Fruit fly (Drosophila melanogaster): ENCODE data around the gene CG9981.

Gene CG9981

dm6 chrX:16391397-16391796 is 13.5 kb downstream of the CG9981 start, which contains the start of the genes TH1 and mei-41 (continued):
- TF ChIP-seq lov (optimal IDR thresholded peaks at IDR 0.05) (no peak), lov (GFP tag; IDR thresholded peaks at IDR 0.05) (peak; percentile 89), CG8478 (optimal IDR thresholded peaks at IDR 0.05) (no peak), CG34376 (GFP tag; optimal IDR thresholded peaks at IDR 0.05) (peak; percentile 35), Rfx (GFP tag; IDR thresholded peaks at IDR 0.05) (peak; percentile 97), CG18011 (GFP tag; optimal IDR thresholded peaks at IDR 0.05) (peak; percentile 46), corto (GFP tag; optimal IDR thresholded peaks at IDR 0.05) (no peak), NC2β (GFP tag; optimal IDR thresholded peaks at IDR 0.05) (peak; percentile 27), CG18476 (GFP tag; optimal IDR thresholded peaks at IDR 0.05) (peak; percentile 61), onecut (GFP tag; IDR thresholded peaks at IDR 0.05) (peak; percentile 76), lola (GFP tag; optimal IDR thresholded peaks at IDR 0.05) (peak in 2 of 3 experiments; percentile 83 to 89), Ptx1 (GFP tag; IDR thresholded peaks at IDR 0.05) (peak; percentile 97), esg (GFP tag; conservative IDR thresholded peaks at IDR 0.05) (peak; percentile 95), Doc3 (GFP tag; IDR thresholded peaks at IDR 0.05; ENCODE audit: partially characterized antibody) (no peak), Fer1 (GFP tag; optimal IDR thresholded peaks at IDR 0.05) (no peak), CG11723 (GFP tag; optimal IDR thresholded peaks at IDR 0.05) (peak; percentile 79), CG5953 (GFP tag; IDR thresholded peaks at IDR 0.05) (peak; percentile 88), Sox100B (GFP tag; optimal IDR thresholded peaks at IDR 0.05) (no peak), tio (GFP tag; optimal IDR thresholded peaks at IDR 0.05) (no peak), D (optimal IDR thresholded peaks at IDR 0.05) (no peak), D (GFP tag; optimal IDR thresholded peaks at IDR 0.05) (peak; percentile 80), Hand (GFP tag; optimal IDR thresholded peaks at IDR 0.05) (peak; percentile 14), luna (GFP tag; optimal IDR thresholded peaks at IDR 0.05) (no peak), gcm2 (GFP tag; optimal IDR thresholded peaks at IDR 0.05) (no peak), CG30020 (tag; optimal IDR thresholded peaks at IDR 0.05) (peak; percentile 97), btn (GFP tag; optimal IDR thresholded peaks at IDR 0.05) (no peak), CG31224 (GFP tag; IDR thresholded peaks at IDR 0.05) (peak; percentile 90), CG12299 (tag; optimal IDR thresholded peaks at IDR 0.05) (peak; percentile 80), Dref (GFP tag; IDR thresholded peaks at IDR 0.05) (peak; percentile 70), vnd (GFP tag; IDR thresholded peaks at IDR 0.05; ENCODE audit: partially characterized antibody) (peak; percentile 48; the same call in 1 of the 3 replicates), hb (GFP tag; IDR thresholded peaks at IDR 0.05; ENCODE audit: partially characterized antibody) (no peak), CG32767 (GFP tag; IDR thresholded peaks at IDR 0.05) (peak; percentile 91), CG6854 (GFP tag; optimal IDR thresholded peaks at IDR 0.05) (peak; percentile 37), CG11085 (GFP tag; IDR thresholded peaks at IDR 0.05) (peak; percentile 95), CG4424 (GFP tag; optimal IDR thresholded peaks at IDR 0.05) (peak; percentile 76), CG13894 (tag; optimal IDR thresholded peaks at IDR 0.05) (no peak), HmgZ (tag; optimal IDR thresholded peaks at IDR 0.05) (peak; percentile 79), Hr51 (GFP tag; optimal IDR thresholded peaks at IDR 0.05) (peak in 1 of 2 experiments; percentile 51), pfk (GFP tag; optimal IDR thresholded peaks at IDR 0.05) (peak; percentile 46), CG9817 (tag; optimal IDR thresholded peaks at IDR 0.05) (peak; percentile 93), tx (GFP tag; optimal IDR thresholded peaks at IDR 0.05) (peak; percentile 21), Sin3A (optimal IDR thresholded peaks at IDR 0.05) (peak; percentile 64), CG1832 (GFP tag; optimal IDR thresholded peaks at IDR 0.05) (no peak), D19B (GFP tag; optimal IDR thresholded peaks at IDR 0.05) (no peak), CG4730 (GFP tag; IDR thresholded peaks at IDR 0.05) (peak; percentile 93), gro (GFP tag; optimal IDR thresholded peaks at IDR 0.05) (no peak), ftz-f1 (GFP tag; optimal IDR thresholded peaks at IDR 0.05) (peak; percentile 55), pum (GFP tag; optimal IDR thresholded peaks at IDR 0.05) (peak; percentile 54), grau (tag; optimal IDR thresholded peaks at IDR 0.05) (peak; percentile 90), Dll (GFP tag; IDR thresholded peaks at IDR 0.05; ENCODE audit: partially characterized antibody) (peak; percentile 58; the same call in 3 of the 4 replicates), caup (GFP tag; optimal IDR thresholded peaks at IDR 0.05; ENCODE audit: severe bottlenecking) (no peak), Tbp (GFP tag; optimal IDR thresholded peaks at IDR 0.05) (no peak)
